Worm (Caenorhabditis elegans) whole organism, L4/young adult: ENCODE results near the gene marg-1.

Experiments used
- dao-5 ChIP-seq: sonication (generic microtip); optimal IDR thresholded peaks from 2 replicates; lab custom pipeline; 2016; ENCODE audit warnings: missing genotype, missing genetic modification characterization, moderate library complexity, missing compliant biosample characterization
- him-1 ChIP-seq: sonication (generic microtip); optimal IDR thresholded peaks from 2 replicates; lab custom pipeline; 2016; ENCODE audit warnings: missing genotype, missing genetic modification reagents, missing genetic modification characterization, missing compliant biosample characterization

- TF ChIP-seq him-1 (tag; lab: Kevin White, UChicago) (no peak), dao-5 (tag; lab: Kevin White, UChicago) (no peak)
Observed at ce11 chrX:3755753-3756152, 25.2 kb downstream of the marg-1 start.
